Worm (Caenorhabditis elegans) whole organism, L2 larva: ENCODE measurements around the gene rcd-1.

Experiments
- lin-13 ChIP-seq: fragments of 150-350 bp; optimal IDR thresholded peaks from 2 replicates; lab custom pipeline; 2014; ENCODE audit warnings: missing biosample characterization, missing genetic modification reagents, missing genetic modification characterization
- nhr-21 ChIP-seq: fragments of 150-350 bp; optimal IDR thresholded peaks from 2 replicates; lab custom pipeline; 2014; ENCODE audit warnings: missing biosample characterization, missing genetic modification characterization

DNA sequence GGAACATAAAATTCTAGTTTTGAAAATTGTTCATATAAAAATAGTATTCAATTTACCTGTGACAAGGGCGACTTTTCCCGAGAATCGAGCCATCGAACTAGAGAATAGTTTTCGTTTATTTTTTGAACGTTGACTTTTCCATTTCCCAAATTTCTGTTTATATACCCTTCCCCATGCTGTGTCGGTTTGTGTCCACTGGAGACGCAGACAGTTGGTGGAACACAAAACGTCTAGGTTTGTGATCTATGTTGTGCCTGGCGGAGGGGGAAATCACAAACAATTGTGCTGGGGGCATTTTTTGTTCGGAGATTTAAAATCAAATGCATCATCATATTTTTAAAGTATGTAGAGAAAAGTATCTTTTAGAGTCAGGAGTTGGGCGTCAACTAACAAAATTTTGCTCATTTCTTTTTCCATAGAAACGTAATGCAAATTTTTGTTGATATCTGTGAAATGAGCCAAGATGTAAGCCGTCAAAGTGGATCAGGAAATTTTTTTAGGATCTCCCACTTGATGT is 10.0 kb upstream of the rcd-1 start, which contains the start of gene nta-1:
- TF ChIP-seq lin-13 (GFP tag; lab: Kevin White, UChicago): no peak
- TF ChIP-seq nhr-21 (tag; lab: Kevin White, UChicago): no peak
